Fruit fly (Drosophila melanogaster) whole organism, embryonic: ENCODE measurements around the gene CG5446.

Experiments
- CG12299 ChIP-seq: fragments of 200-800 bp; sonication (Bioruptor generic); optimal IDR thresholded peaks from 2 replicates; lab custom pipeline; 2018; ENCODE audit warnings: missing biosample characterization, mild to moderate bottlenecking, missing genetic modification characterization
- CG15601 ChIP-seq: fragments of 200-800 bp; sonication (Bioruptor generic); optimal IDR thresholded peaks from 3 replicates; lab custom pipeline; 2019; ENCODE audit warnings: missing biosample characterization, mild to moderate bottlenecking, missing genetic modification characterization, moderate library complexity
- CG17186 ChIP-seq: fragments of 200-800 bp; sonication (Bioruptor generic); optimal IDR thresholded peaks from 3 replicates; lab custom pipeline; 2017; ENCODE audit warnings: missing biosample characterization, missing genetic modification reagents, missing genetic modification characterization
- CG18619 ChIP-seq: fragments of 200-800 bp; sonication (Bioruptor generic); optimal IDR thresholded peaks from 3 replicates; lab custom pipeline; 2017; ENCODE audit warnings: missing biosample characterization, mild to moderate bottlenecking, missing genetic modification characterization
- CG2116 ChIP-seq: fragments of 200-800 bp; sonication (Bioruptor generic); optimal IDR thresholded peaks from 3 replicates; lab custom pipeline; 2018; ENCODE audit warnings: missing biosample characterization, mild to moderate bottlenecking, missing genetic modification characterization
- CG2120 ChIP-seq: fragments of 200-800 bp; sonication (Bioruptor generic); optimal IDR thresholded peaks from 3 replicates; lab custom pipeline; 2016; ENCODE audit warnings: missing biosample characterization, missing genetic modification characterization
- CG2889 ChIP-seq: fragments of 200-800 bp; sonication (Bioruptor generic); IDR thresholded peaks from 3 replicates; pipeline ENCODE4 v1.3.6; 2022; ENCODE audit warnings: missing biosample characterization, missing genetic modification characterization
- CG4328 ChIP-seq: fragments of 200-800 bp; sonication (Bioruptor generic); optimal IDR thresholded peaks from 3 replicates; lab custom pipeline; 2017; ENCODE audit warnings: missing biosample characterization, missing genetic modification reagents, missing genetic modification characterization
- CG43689 ChIP-seq: fragments of 200-800 bp; sonication (Bioruptor generic); IDR thresholded peaks from 2 replicates; pipeline ENCODE4 v1.3.6; 2022; ENCODE audit warnings: missing biosample characterization, missing genetic modification characterization
- CG4707 ChIP-seq: fragments of 200-800 bp; sonication (Bioruptor generic); optimal IDR thresholded peaks from 2 replicates; lab custom pipeline; 2018; ENCODE audit warnings: missing biosample characterization, mild to moderate bottlenecking, missing genetic modification characterization, moderate library complexity
- CG7357 ChIP-seq: fragments of 200-800 bp; sonication (Bioruptor generic); IDR thresholded peaks from 3 replicates; pipeline ENCODE4 v1.3.6; 2022; ENCODE audit warnings: missing biosample characterization, missing genetic modification characterization
- CG8478 ChIP-seq: fragments of >200 bp; optimal IDR thresholded peaks from 2 replicates; lab custom pipeline; 2018
- CG9609 ChIP-seq: fragments of 200-800 bp; sonication (Bioruptor generic); optimal IDR thresholded peaks from 3 replicates; lab custom pipeline; 2016; ENCODE audit warnings: missing biosample characterization, missing genetic modification characterization
- ERR ChIP-seq: fragments of 200-800 bp; sonication (Bioruptor generic); optimal IDR thresholded peaks from 2 replicates; lab custom pipeline; 2016; ENCODE audit warnings: missing biosample characterization, missing genetic modification characterization
- H15 ChIP-seq: fragments of 200-800 bp; sonication (Bioruptor generic); IDR thresholded peaks from 3 replicates; pipeline ENCODE4 v1.3.6; 2022; ENCODE audit warnings: missing biosample characterization, missing genetic modification characterization
- HLH4C ChIP-seq: fragments of 200-800 bp; sonication (Bioruptor generic); IDR thresholded peaks from 3 replicates; pipeline ENCODE4 v1.3.6; 2022; ENCODE audit warnings: missing biosample characterization, missing genetic modification characterization; ENCODE audit not compliant: partially characterized antibody
- Hey ChIP-seq: fragments of 200-800 bp; sonication (Bioruptor generic); optimal IDR thresholded peaks from 3 replicates; lab custom pipeline; 2018; ENCODE audit warnings: missing biosample characterization, mild to moderate bottlenecking, missing genetic modification characterization
- HmgD ChIP-seq: fragments of 200-800 bp; sonication (Bioruptor generic); optimal IDR thresholded peaks from 3 replicates; lab custom pipeline; 2016; ENCODE audit warnings: missing biosample characterization, missing genetic modification characterization
- Med ChIP-seq: fragments of 200-800 bp; sonication (Bioruptor generic); peaks from one replicate; lab custom pipeline; 2016; ENCODE audit warnings: missing biosample characterization, missing genetic modification characterization, mild to moderate bottlenecking, inconsistent platforms, moderate library complexity
- Myb ChIP-seq: fragments of 200-800 bp; sonication (Bioruptor generic); optimal IDR thresholded peaks from 2 replicates; lab custom pipeline; 2016; ENCODE audit warnings: missing biosample characterization, missing genetic modification characterization
- NC2β ChIP-seq: fragments of 200-800 bp; sonication (Bioruptor generic); optimal IDR thresholded peaks from 2 replicates; lab custom pipeline; 2016; ENCODE audit warnings: missing biosample characterization, missing genetic modification characterization
- NfI ChIP-seq: fragments of 200-800 bp; sonication (Bioruptor generic); optimal IDR thresholded peaks from 3 replicates; lab custom pipeline; 2018; ENCODE audit warnings: missing biosample characterization, mild to moderate bottlenecking, missing genetic modification characterization, moderate library complexity
- Optix ChIP-seq: fragments of 200-800 bp; sonication (Bioruptor generic); IDR thresholded peaks from 3 replicates; pipeline ENCODE4 v1.3.6; 2022; ENCODE audit warnings: missing biosample characterization, missing genetic modification characterization
- PHDP ChIP-seq: fragments of 200-800 bp; sonication (Bioruptor generic); optimal IDR thresholded peaks from 3 replicates; lab custom pipeline; 2018; ENCODE audit warnings: missing biosample characterization, mild to moderate bottlenecking, missing genetic modification characterization, moderate library complexity
- Sin3A ChIP-seq: fragments of >200 bp; optimal IDR thresholded peaks from 2 replicates; lab custom pipeline; 2018
- Sox100B ChIP-seq: fragments of 200-800 bp; sonication (Bioruptor generic); optimal IDR thresholded peaks from 3 replicates; lab custom pipeline; 2018; ENCODE audit warnings: missing biosample characterization, mild to moderate bottlenecking, missing genetic modification characterization
- aop ChIP-seq: fragments of 200-800 bp; sonication (Bioruptor generic); IDR thresholded peaks from 2 replicates; pipeline ENCODE4 v1.3.6; 2022; ENCODE audit warnings: missing biosample characterization, missing genetic modification characterization
- cad ChIP-seq: fragments of >200 bp; optimal IDR thresholded peaks from 2 replicates; lab custom pipeline; 2017; ENCODE audit warnings: missing biosample characterization, missing genetic modification characterization
- cwo ChIP-seq: fragments of 200-800 bp; sonication (Bioruptor generic); optimal IDR thresholded peaks from 3 replicates; lab custom pipeline; 2017; ENCODE audit warnings: missing biosample characterization, missing genetic modification characterization, mild to moderate bottlenecking, moderate library complexity, missing genetic modification reagents
- dpn ChIP-seq, 2 experiments: fragments of 200-800 bp; sonication (Bioruptor generic); optimal IDR thresholded peaks; 3 replicates each; lab custom pipeline; 2016; ENCODE audit warnings: missing biosample characterization in 2 of 2, missing genetic modification characterization in 2 of 2
- ewg ChIP-seq: fragments of 200-800 bp; sonication (Bioruptor generic); optimal IDR thresholded peaks from 3 replicates; lab custom pipeline; 2017; ENCODE audit warnings: mild to moderate bottlenecking, missing biosample characterization, missing genetic modification reagents, missing genetic modification characterization
- hbn ChIP-seq: fragments of 200-800 bp; sonication (Bioruptor generic); IDR thresholded peaks from 2 replicates; pipeline ENCODE4 v1.3.6; 2022; ENCODE audit warnings: missing biosample characterization, missing genetic modification characterization; ENCODE audit not compliant: partially characterized antibody
- insv ChIP-seq, 2 experiments: fragments of 200-800 bp; sonication (Bioruptor generic); optimal IDR thresholded peaks; 3 replicates each; lab custom pipeline; 2016 to 2018; ENCODE audit warnings: missing biosample characterization in 2 of 2, missing genetic modification characterization in 2 of 2
- klu ChIP-seq: fragments of 200-800 bp; sonication (Bioruptor generic); IDR thresholded peaks from 2 replicates; pipeline ENCODE4 v1.3.6; 2022; ENCODE audit warnings: missing biosample characterization, missing genetic modification characterization
- knrl ChIP-seq: fragments of 200-800 bp; sonication (Bioruptor generic); IDR thresholded peaks from 3 replicates; pipeline ENCODE4 v1.3.6; 2022; ENCODE audit warnings: missing biosample characterization, missing genetic modification characterization; ENCODE audit not compliant: partially characterized antibody
- lilli ChIP-seq: fragments of 200-800 bp; sonication (Bioruptor generic); optimal IDR thresholded peaks from 3 replicates; lab custom pipeline; 2016; ENCODE audit warnings: missing biosample characterization, missing genetic modification characterization
- lmd ChIP-seq: fragments of 200-800 bp; sonication (Bioruptor generic); IDR thresholded peaks from 2 replicates; pipeline ENCODE4 v1.3.6; 2022; ENCODE audit warnings: missing biosample characterization, missing genetic modification characterization
- lov ChIP-seq, 2 experiments: fragments of 200-800 bp in 1 of 2; fragments of >200 bp in 1 of 2; sonication (Bioruptor generic) in 1 of 2; IDR thresholded peaks in 1 of 2; optimal IDR thresholded peaks in 1 of 2; 2 replicates in 1 of 2; 3 replicates in 1 of 2; pipeline versions ENCODE4 v1.3.6 to Lab custom; 2017 to 2022; ENCODE audit warnings: missing biosample characterization in 1 of 2, missing genetic modification characterization in 1 of 2
- nau ChIP-seq: fragments of 200-800 bp; sonication (Bioruptor generic); optimal IDR thresholded peaks from 3 replicates; lab custom pipeline; 2017; ENCODE audit warnings: missing biosample characterization, mild to moderate bottlenecking, missing genetic modification characterization, missing genetic modification reagents
- phol ChIP-seq: fragments of 200-800 bp; sonication (Bioruptor generic); optimal IDR thresholded peaks from 3 replicates; lab custom pipeline; 2018; ENCODE audit warnings: missing biosample characterization, mild to moderate bottlenecking, missing genetic modification characterization, moderate library complexity
- pros ChIP-seq: fragments of 200-800 bp; sonication (Bioruptor generic); optimal IDR thresholded peaks from 3 replicates; lab custom pipeline; 2019; ENCODE audit warnings: missing biosample characterization, mild to moderate bottlenecking, missing genetic modification characterization, moderate library complexity
- sens ChIP-seq: fragments of 200-800 bp; sonication (Bioruptor generic); peaks from one replicate; lab custom pipeline; 2016; ENCODE audit warnings: missing biosample characterization, missing genetic modification characterization
- sr ChIP-seq: fragments of 200-800 bp; sonication (Bioruptor generic); IDR thresholded peaks from 3 replicates; pipeline ENCODE4 v1.3.6; 2022; ENCODE audit warnings: missing biosample characterization, missing genetic modification characterization
- stwl ChIP-seq: fragments of 200-800 bp; sonication (Bioruptor generic); optimal IDR thresholded peaks from 3 replicates; lab custom pipeline; 2018; ENCODE audit warnings: missing biosample characterization, mild to moderate bottlenecking, missing genetic modification characterization, moderate library complexity
- sug ChIP-seq: fragments of 200-800 bp; optimal IDR thresholded peaks from 2 replicates; lab custom pipeline; 2019; ENCODE audit warnings: missing biosample characterization, mild to moderate bottlenecking, missing genetic modification characterization, moderate library complexity
- toy ChIP-seq: fragments of 200-800 bp; sonication (Bioruptor generic); IDR thresholded peaks from 2 replicates; pipeline ENCODE4 v1.3.6; 2022; ENCODE audit warnings: missing biosample characterization, missing genetic modification characterization
- unpg ChIP-seq: fragments of 200-800 bp; sonication (Bioruptor generic); optimal IDR thresholded peaks from 3 replicates; lab custom pipeline; 2018; ENCODE audit warnings: missing biosample characterization, mild to moderate bottlenecking, missing genetic modification characterization, moderate library complexity
- usp ChIP-seq: fragments of >200 bp; optimal IDR thresholded peaks from 2 replicates; lab custom pipeline; 2017; ENCODE audit warnings: missing biosample characterization, missing genetic modification characterization
- zfh1 ChIP-seq: fragments of 200-800 bp; sonication (Bioruptor generic); IDR thresholded peaks from 3 replicates; pipeline ENCODE4 v1.3.6; 2022; ENCODE audit warnings: missing biosample characterization, missing genetic modification characterization

The CG5446 gene

DNA sequence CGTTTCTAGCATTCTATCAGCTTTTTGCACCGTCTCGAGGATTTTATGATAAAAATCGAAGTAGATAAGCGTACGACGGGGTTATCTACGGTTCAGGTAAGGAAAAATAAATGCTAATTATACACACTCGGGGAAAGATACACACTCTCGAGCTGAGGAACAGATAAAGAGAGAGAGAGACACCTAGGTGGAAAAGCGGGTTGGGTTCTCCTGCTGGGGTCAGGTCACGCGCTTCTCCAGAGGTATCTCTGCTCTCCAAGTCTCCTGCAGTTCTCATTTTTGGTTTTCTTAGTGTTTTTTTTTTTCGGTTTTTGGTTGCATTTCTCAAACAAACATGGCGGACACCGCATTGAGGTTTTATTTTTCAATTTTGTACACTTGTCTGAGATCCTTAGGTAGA, 32.3 kb upstream of the CG5446 start (continued):
- TF ChIP-seq lilli (GFP tag; lab: Kevin White, UChicago) (peak; percentile 0), CG9609 (GFP tag; lab: Kevin White, UChicago) (no peak), cad (peak; percentile 31), pros (GFP tag; lab: Kevin White, UChicago) (peak; percentile 81)

- TF ChIP-seq cwo = peak; percentile 34
- peak; percentile 20 for TF ChIP-seq CG15601 (tag; lab: Kevin White, UChicago)
- TF ChIP-seq CG8478 = no peak
- no peak for TF ChIP-seq stwl (tag; lab: Kevin White, UChicago)
- peak; percentile 72 for TF ChIP-seq Med (GFP tag; lab: Kevin White, UChicago)
Measured at dm6 chr2L:12459191-12459590, 31.7 kb upstream of the CG5446 start.

DNA sequence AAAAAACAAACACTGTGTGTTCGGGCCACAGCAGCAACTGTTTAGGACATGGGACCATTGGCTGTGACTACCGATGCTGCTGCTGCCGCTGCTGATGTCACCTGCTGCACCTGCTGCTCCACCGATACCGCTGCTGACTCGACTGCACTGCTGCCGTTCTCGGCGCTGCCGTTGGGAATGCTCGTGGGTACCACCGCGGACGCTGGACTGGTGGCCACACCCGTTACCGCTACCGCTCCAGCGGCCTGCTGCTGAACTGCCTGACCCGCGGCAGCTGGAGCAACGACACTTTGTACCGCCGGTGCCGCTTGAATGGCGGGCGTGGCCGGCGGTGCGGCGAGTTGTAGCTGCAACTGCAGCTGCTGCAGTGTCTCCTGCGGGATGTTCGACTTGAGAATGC, 30.2 kb upstream of the CG5446 start:
- TF ChIP-seq nau (GFP tag; lab: Kevin White, UChicago) (no peak), ERR (GFP tag; lab: Kevin White, UChicago) (no peak), CG4328 (GFP tag; lab: Kevin White, UChicago) (no peak), NC2β (GFP tag; lab: Kevin White, UChicago) (no peak), lov (optimal IDR thresholded peaks at IDR 0.05; lab: Kevin White, UChicago) (no peak), lov (GFP tag; IDR thresholded peaks at IDR 0.05; lab: Robert Waterston, UW) (no peak), CG2889 (GFP tag; lab: Robert Waterston, UW) (no peak), toy (GFP tag; lab: Robert Waterston, UW) (no peak), insv (GFP tag; optimal IDR thresholded peaks at IDR 0.05; lab: Kevin White, UChicago) (no peak), CG12299 (no peak), HmgD (GFP tag; lab: Kevin White, UChicago) (peak; percentile 9), ewg (GFP tag; lab: Kevin White, UChicago) (no peak), Optix (no peak), usp (no peak), HLH4C (no peak), lmd (GFP tag; lab: Robert Waterston, UW) (no peak), sug (tag; lab: Kevin White, UChicago) (no peak), Sox100B (GFP tag; lab: Kevin White, UChicago) (no peak), klu (GFP tag; lab: Robert Waterston, UW) (0 out of 2 replicates have a peak, but pooled peaks have one; percentile 21), sr (no peak; the same call in 2 of the 3 replicates), CG18619 (no peak), knrl (no peak), hbn (GFP tag; lab: Robert Waterston, UW) (no peak), CG7357 (GFP tag; lab: Robert Waterston, UW) (no peak), dpn (GFP tag; optimal IDR thresholded peaks at IDR 0.05; lab: Kevin White, UChicago) (no peak), unpg (GFP tag; lab: Kevin White, UChicago) (no peak), CG4707 (GFP tag; lab: Kevin White, UChicago) (no peak), CG17186 (GFP tag; lab: Kevin White, UChicago) (no peak), aop (GFP tag; lab: Robert Waterston, UW) (no peak), sens (GFP tag; lab: Kevin White, UChicago) (peak; percentile 32), zfh1 (peak; percentile 19; the same call in 1 of the 3 replicates), NfI (no peak), phol (tag; lab: Kevin White, UChicago) (no peak), Myb (GFP tag; lab: Kevin White, UChicago) (peak; percentile 1), H15 (GFP tag; lab: Robert Waterston, UW) (peak; percentile 33; the same call in 1 of the 3 replicates), CG2116 (no peak), Hey (tag; lab: Kevin White, UChicago) (no peak), CG2120 (no peak), PHDP (tag; lab: Kevin White, UChicago) (no peak), CG43689 (GFP tag; lab: Robert Waterston, UW) (no peak), Sin3A (no peak)
